Fruit fly (Drosophila melanogaster): Measurements from ENCODE around the gene Gapdh2.

The Gapdh2 gene

dm6 chrX:15867863-15868262 is at the start of gene Gapdh2 (continued):
- TF ChIP-seq esn (GFP tag; optimal IDR thresholded peaks at IDR 0.05): peak; percentile 100
- TF ChIP-seq ss (GFP tag; optimal IDR thresholded peaks at IDR 0.05): peak; percentile 100
- TF ChIP-seq CG1621 (tag; optimal IDR thresholded peaks at IDR 0.05): peak; percentile 99
- peak; percentile 99 for TF ChIP-seq acj6 (GFP tag; optimal IDR thresholded peaks at IDR 0.05)
- peak; percentile 99 for TF ChIP-seq CG3919 (GFP tag; optimal IDR thresholded peaks at IDR 0.05)
- peak; percentile 99 for TF ChIP-seq achi (GFP tag; optimal IDR thresholded peaks at IDR 0.05)
- TF ChIP-seq net (GFP tag; optimal IDR thresholded peaks at IDR 0.05): peak; percentile 100
- TF ChIP-seq Lpt (GFP tag; optimal IDR thresholded peaks at IDR 0.05): peak; percentile 100

DNA sequence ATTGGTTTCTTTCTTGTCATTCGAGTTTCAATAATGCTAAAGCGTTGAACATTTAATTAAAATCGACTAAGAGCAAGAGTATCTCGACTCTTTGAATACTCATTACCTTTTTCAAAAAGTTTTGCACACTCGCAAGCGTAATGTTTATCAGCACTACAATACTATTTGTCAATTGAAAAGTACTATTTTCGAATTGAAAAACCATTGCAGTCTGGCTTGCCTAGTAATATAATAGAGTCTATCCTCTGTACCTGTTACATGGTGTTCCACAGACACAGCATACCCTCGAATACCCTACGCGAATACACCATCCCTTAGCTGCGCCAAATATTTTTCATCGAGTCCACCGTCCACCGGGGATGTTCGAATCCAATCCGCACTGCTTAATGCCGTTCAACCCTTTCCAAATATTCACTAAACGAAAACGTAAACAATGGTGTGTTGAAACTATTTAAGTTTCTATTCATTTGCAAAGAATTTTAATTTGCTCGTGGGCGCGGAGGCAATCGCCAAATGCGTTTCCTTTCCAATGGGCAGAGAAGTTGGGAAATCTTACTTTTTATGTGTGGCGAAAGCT is 49.2 kb upstream of the Gapdh2 start:
- TF ChIP-seq pdm3 (GFP tag; optimal IDR thresholded peaks at IDR 0.05): no peak
- TF ChIP-seq Eip78C (GFP tag): peak; percentile 74
- peak; percentile 25 for TF ChIP-seq esn (GFP tag; optimal IDR thresholded peaks at IDR 0.05)

- TF ChIP-seq fd85E (GFP tag; optimal IDR thresholded peaks at IDR 0.05) (no peak), CG11294 (GFP tag; IDR thresholded peaks at IDR 0.05) (no peak), CG31627 (GFP tag; optimal IDR thresholded peaks at IDR 0.05) (no peak), esn (GFP tag; optimal IDR thresholded peaks at IDR 0.05) (no peak), net (GFP tag; optimal IDR thresholded peaks at IDR 0.05) (no peak), fd59A (GFP tag; optimal IDR thresholded peaks at IDR 0.05) (no peak), CG32006 (GFP tag; optimal IDR thresholded peaks at IDR 0.05) (no peak), CG15336 (GFP tag; IDR thresholded peaks at IDR 0.05) (no peak), lz (GFP tag; optimal IDR thresholded peaks at IDR 0.05) (no peak), CG6163 (GFP tag; IDR thresholded peaks at IDR 0.05) (no peak), CG9139 (GFP tag; optimal IDR thresholded peaks at IDR 0.05) (no peak), Hr38 (GFP tag; optimal IDR thresholded peaks at IDR 0.05) (no peak), CG3919 (GFP tag; optimal IDR thresholded peaks at IDR 0.05) (no peak), CG11762 (GFP tag; optimal IDR thresholded peaks at IDR 0.05; ENCODE audit: insufficient read depth) (no peak), CG8319 (GFP tag; optimal IDR thresholded peaks at IDR 0.05) (no peak), pdm3 (GFP tag; optimal IDR thresholded peaks at IDR 0.05) (no peak), ss (GFP tag; optimal IDR thresholded peaks at IDR 0.05) (no peak), CG16779 (tag; optimal IDR thresholded peaks at IDR 0.05) (no peak)
Measured at dm6 chrX:15822363-15822762, 45.6 kb upstream of the Gapdh2 start.

DNA sequence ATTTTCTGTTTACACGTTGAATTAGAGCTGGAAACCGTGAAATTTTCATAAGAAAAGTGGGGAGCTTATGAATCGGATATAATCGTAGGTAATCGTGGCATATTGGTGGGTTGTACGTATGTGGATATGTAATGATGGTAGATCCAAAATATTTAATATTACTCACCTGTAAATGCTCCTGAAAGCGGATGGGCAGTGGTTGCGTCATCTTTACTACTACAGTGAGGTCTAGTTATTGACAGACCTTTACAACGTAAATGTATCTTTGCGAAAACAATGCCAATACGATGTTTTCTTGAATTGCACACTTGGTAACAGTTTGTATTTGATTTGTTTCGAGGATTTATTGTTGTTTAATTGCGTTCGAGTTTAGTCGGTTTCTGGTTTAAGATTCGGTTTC is 34.0 kb upstream of the Gapdh2 start:
- TF ChIP-seq fd85E (GFP tag; optimal IDR thresholded peaks at IDR 0.05): no peak
- TF ChIP-seq salr (GFP tag; optimal IDR thresholded peaks at IDR 0.05): no peak
- TF ChIP-seq lz (GFP tag; optimal IDR thresholded peaks at IDR 0.05): no peak

- TF ChIP-seq fd85E (GFP tag; optimal IDR thresholded peaks at IDR 0.05) (peak; percentile 15), CG6808 (GFP tag; optimal IDR thresholded peaks at IDR 0.05) (peak; percentile 22), ss (GFP tag; optimal IDR thresholded peaks at IDR 0.05) (peak; percentile 24 to 30), CG8632 (GFP tag; optimal IDR thresholded peaks at IDR 0.05) (no peak), Eip93F (GFP tag; optimal IDR thresholded peaks at IDR 0.05) (peak; percentile 22), Eip78C (GFP tag) (peak; percentile 47), Blimp-1 (GFP tag; optimal IDR thresholded peaks at IDR 0.05) (no peak)
Measured at dm6 chrX:15834594-15835236, 33.2 kb upstream of the Gapdh2 start.

- TF ChIP-seq fkh (GFP tag; optimal IDR thresholded peaks at IDR 0.05) (peak; percentile 14), Smox (GFP tag; optimal IDR thresholded peaks at IDR 0.05) (peak; percentile 29), CG11294 (GFP tag; IDR thresholded peaks at IDR 0.05) (no peak), Met (GFP tag; optimal IDR thresholded peaks at IDR 0.05) (peak; percentile 13), Sox14 (GFP tag; optimal IDR thresholded peaks at IDR 0.05) (peak; percentile 60), CG16779 (tag; optimal IDR thresholded peaks at IDR 0.05) (no peak), Ets21C (GFP tag; optimal IDR thresholded peaks at IDR 0.05) (peak; percentile 10), Sox102F (GFP tag; optimal IDR thresholded peaks at IDR 0.05) (peak; percentile 6), CG1621 (tag; optimal IDR thresholded peaks at IDR 0.05) (peak; percentile 92), lz (GFP tag; optimal IDR thresholded peaks at IDR 0.05) (peak; percentile 16), CG3919 (GFP tag; optimal IDR thresholded peaks at IDR 0.05) (no peak), esn (GFP tag; optimal IDR thresholded peaks at IDR 0.05) (peak; percentile 22), CG6276 (GFP tag; optimal IDR thresholded peaks at IDR 0.05) (no peak), CG10631 (GFP tag; optimal IDR thresholded peaks at IDR 0.05) (peak; percentile 28), Hr39 (GFP tag; optimal IDR thresholded peaks at IDR 0.05) (peak; percentile 1), Eip78C (GFP tag) (peak; percentile 68)
Measured at dm6 chrX:15835393-15835792, 32.6 kb upstream of the Gapdh2 start, which contains the start of gene Chc. Gene Chc (minus strand): TSS chrX:15835490.

All from whole organism, prepupa.